Worm (Caenorhabditis elegans): ENCODE results near the gene maph-1.3.

- no peak for TF ChIP-seq egl-27 (tag; optimal IDR thresholded peaks at IDR 0.05)
- TF ChIP-seq nhr-25 (tag; optimal IDR thresholded peaks at IDR 0.05): no peak
- TF ChIP-seq ztf-4 (tag; optimal IDR thresholded peaks at IDR 0.05): no peak
- no peak for TF ChIP-seq R02D3.7 (tag; optimal IDR thresholded peaks at IDR 0.05)
- TF ChIP-seq skn-1 (tag; optimal IDR thresholded peaks at IDR 0.05): no peak
- no peak for TF ChIP-seq nhr-6 (tag; optimal IDR thresholded peaks at IDR 0.05)
Observed at ce11 chrIII:3807590-3807989, 37.1 kb upstream of the maph-1.3 start.

Data from whole organism, L2 larva.